Worm (Caenorhabditis elegans) whole organism, dauer: ENCODE data around the gene Y22D7AL.4.

Experiments
- unc-62 ChIP-seq: sonication (generic microtip); optimal IDR thresholded peaks from 2 replicates; lab custom pipeline; 2017; ENCODE audit warnings: missing biosample characterization, missing genetic modification reagents, missing genetic modification characterization

Gene Y22D7AL.4

DNA sequence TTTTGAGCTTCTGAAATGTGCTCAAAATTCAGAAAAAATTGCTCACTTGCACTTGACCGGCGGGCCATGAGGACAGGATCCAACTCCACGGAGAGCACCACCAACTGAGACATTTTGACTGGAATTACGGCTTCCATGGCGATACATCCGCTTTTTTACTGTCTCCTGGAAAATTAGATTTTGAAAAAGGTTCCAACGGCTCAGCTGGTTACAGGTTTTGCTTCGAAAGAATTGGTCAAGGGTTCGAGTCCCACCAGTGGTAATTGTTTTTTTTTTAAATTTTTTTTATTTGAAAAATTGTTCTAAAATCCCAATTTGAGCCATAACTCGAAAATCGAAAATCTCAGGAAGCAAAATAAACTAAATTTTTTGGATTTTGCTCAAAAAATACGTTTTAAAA is 36.0 kb downstream of the Y22D7AL.4 start:
- TF ChIP-seq unc-62 (GFP tag; lab: Kevin White, UChicago), result no peak

- no peak for TF ChIP-seq unc-62 (GFP tag; lab: Kevin White, UChicago)
Observed at ce11 chrIII:1663056-1663455, 36.6 kb downstream of the Y22D7AL.4 start.

- TF ChIP-seq unc-62 (GFP tag; lab: Kevin White, UChicago), result no peak
Observed at ce11 chrIII:1664761-1665266, 38.4 kb downstream of the Y22D7AL.4 start, which contains the start of gene Y22D7AL.16. Gene Y22D7AL.16 (minus strand): TSS chrIII:1665216.

ce11 chrIII:1665373-1665772 is 38.9 kb downstream of the Y22D7AL.4 start:
- no peak for TF ChIP-seq unc-62 (GFP tag; lab: Kevin White, UChicago)

DNA sequence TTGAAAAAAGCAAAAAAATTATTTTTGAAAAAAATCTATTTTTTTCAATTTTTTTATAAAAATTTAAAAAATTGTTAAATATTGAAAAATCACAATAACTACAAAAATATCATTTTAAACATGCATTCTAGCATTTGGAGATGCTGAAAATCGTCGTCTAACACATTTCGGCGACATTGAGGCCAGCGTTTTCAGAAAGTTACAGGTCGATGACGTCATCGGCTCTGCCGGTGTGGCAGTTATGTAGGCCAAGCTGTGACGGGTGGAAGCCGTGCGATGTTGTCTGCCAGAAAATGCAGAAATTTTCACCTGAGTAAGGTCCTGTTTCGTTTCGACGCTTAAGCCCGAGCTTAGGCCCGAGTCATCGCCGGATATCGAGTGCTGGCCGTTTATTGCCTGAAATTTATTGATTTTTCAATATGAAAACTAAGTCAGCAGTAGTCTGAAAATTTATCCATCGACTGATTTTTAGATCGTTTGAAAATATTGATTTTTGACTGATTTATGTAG is 39.4 kb downstream of the Y22D7AL.4 start, which contains the start of gene Y22D7AR.3:
Gene Y22D7AR.3 (minus strand): TSS at position 51 of the 510 bp plus-strand sequence.
- TF ChIP-seq unc-62 (GFP tag; lab: Kevin White, UChicago), result no peak

- TF ChIP-seq unc-62 (GFP tag; lab: Kevin White, UChicago), result no peak
Observed at ce11 chrIII:1666893-1667292, 40.5 kb downstream of the Y22D7AL.4 start.

ce11 chrIII:1668519-1668918 is 42.1 kb downstream of the Y22D7AL.4 start, which contains the start of gene glb-30:
Gene glb-30 (minus strand): TSS chrIII:1668619.
- no peak for TF ChIP-seq unc-62 (GFP tag; lab: Kevin White, UChicago)

- no peak for TF ChIP-seq unc-62 (GFP tag; lab: Kevin White, UChicago)
Observed at ce11 chrIII:1673320-1673719, 46.9 kb downstream of the Y22D7AL.4 start.

DNA sequence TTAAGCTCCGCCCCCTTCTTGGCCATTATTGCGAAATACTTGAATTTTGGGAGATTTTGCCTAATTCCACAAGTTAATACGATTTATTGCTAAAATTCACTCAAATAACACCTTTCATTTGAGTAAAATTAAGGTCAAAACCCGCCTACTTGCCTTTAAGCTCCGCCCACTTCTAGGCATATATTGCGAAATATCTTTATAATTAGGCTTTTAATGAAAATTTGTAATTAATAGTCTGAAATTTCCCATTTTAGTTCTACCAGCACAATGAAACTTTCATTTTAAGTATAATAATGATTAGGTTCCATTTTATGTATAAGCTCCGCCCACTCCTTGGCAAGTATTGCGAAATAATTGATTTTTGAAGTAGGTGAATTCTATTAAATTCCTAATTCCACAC is 48.3 kb downstream of the Y22D7AL.4 start:
- TF ChIP-seq unc-62 (GFP tag; lab: Kevin White, UChicago), result no peak

ce11 chrIII:1676588-1676987 is 50.2 kb downstream of the Y22D7AL.4 start, which contains the start of gene Y22D7AR.6:
Gene Y22D7AR.6 (minus strand): TSS chrIII:1676721.
- TF ChIP-seq unc-62 (GFP tag; lab: Kevin White, UChicago), result no peak

ce11 chrIII:1678671-1679070 is 52.2 kb downstream of the Y22D7AL.4 start:
- no peak for TF ChIP-seq unc-62 (GFP tag; lab: Kevin White, UChicago)

ce11 chrIII:1680393-1680792 is 54.0 kb downstream of the Y22D7AL.4 start:
- no peak for TF ChIP-seq unc-62 (GFP tag; lab: Kevin White, UChicago)

- no peak for TF ChIP-seq unc-62 (GFP tag; lab: Kevin White, UChicago)
Observed at ce11 chrIII:1680996-1681395, 54.6 kb downstream of the Y22D7AL.4 start.

DNA sequence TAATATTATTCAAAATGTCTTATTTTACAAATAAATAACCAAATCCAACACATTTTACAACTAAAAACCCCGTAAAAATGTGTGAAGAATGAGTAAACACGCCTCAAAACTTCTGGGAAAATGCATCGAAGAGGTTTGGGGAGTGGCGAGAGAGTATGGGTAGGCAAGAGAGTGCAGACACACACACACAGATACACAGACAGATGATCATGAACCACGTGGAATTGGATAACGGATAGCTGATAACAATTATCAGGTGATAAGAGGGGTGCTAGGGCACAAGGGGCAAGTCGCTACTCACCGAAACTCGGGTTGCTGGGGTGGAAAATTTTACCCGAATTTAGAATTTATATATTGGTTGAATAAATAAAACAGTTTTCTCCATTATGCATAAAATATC is 55.8 kb downstream of the Y22D7AL.4 start:
- no peak for TF ChIP-seq unc-62 (GFP tag; lab: Kevin White, UChicago)
